Worm (Caenorhabditis elegans): ENCODE results near the gene F17C11.26.

Gene F17C11.26

ce11 chrV:10939990-10940570 is 1.2 kb upstream of the F17C11.26 start (continued):
- TF ChIP-seq aha-1 (tag) (peak; percentile 72), jun-1 (tag; optimal IDR thresholded peaks at IDR 0.05) (no peak)

ce11 chrV:10940571-10940991 is 669 bp upstream of the F17C11.26 start:
- TF ChIP-seq nhr-76 (tag; optimal IDR thresholded peaks at IDR 0.05) (no peak), egl-27 (tag; optimal IDR thresholded peaks at IDR 0.05) (no peak), F26F4.8 (GFP tag; conservative IDR thresholded peaks at IDR 0.05) (no peak), dmd-6 (GFP tag; IDR thresholded peaks at IDR 0.05) (peak; percentile 85; the same call in 1 of the 2 replicates), nhr-10 (tag; optimal IDR thresholded peaks at IDR 0.05) (peak; percentile 71), F10B5.3 (tag; optimal IDR thresholded peaks at IDR 0.05) (no peak), hif-1 (tag; optimal IDR thresholded peaks at IDR 0.05) (peak in 1 of 2 experiments; percentile 51), lin-29 (GFP tag; IDR thresholded peaks at IDR 0.05) (no peak), Y75B8A.6 (GFP tag; IDR thresholded peaks at IDR 0.05) (no peak), nhr-102 (tag; optimal IDR thresholded peaks at IDR 0.05) (peak; percentile 82), dpl-1 (GFP tag; optimal IDR thresholded peaks at IDR 0.05) (peak; percentile 36), daf-8 (GFP tag; IDR thresholded peaks at IDR 0.05) (no peak), nhr-48 (tag; optimal IDR thresholded peaks at IDR 0.05) (peak; percentile 89), vab-7 (GFP tag; IDR thresholded peaks at IDR 0.05) (no peak), zag-1 (tag; optimal IDR thresholded peaks at IDR 0.05) (no peak), fos-1 (tag; optimal IDR thresholded peaks at IDR 0.05) (no peak), mdt-29 (GFP tag; IDR thresholded peaks at IDR 0.05) (no peak), T26A8.4 (GFP tag; IDR thresholded peaks at IDR 0.05) (peak; percentile 77; the same call in 1 of the 2 replicates), spr-1 (tag; optimal IDR thresholded peaks at IDR 0.05) (peak; percentile 71), T20F7.1 (GFP tag; optimal IDR thresholded peaks at IDR 0.05) (peak; percentile 28), unc-39 (tag; optimal IDR thresholded peaks at IDR 0.05) (no peak), hlh-11 (tag; optimal IDR thresholded peaks at IDR 0.05) (peak; percentile 95), madf-5 (GFP tag; IDR thresholded peaks at IDR 0.05) (no peak), daf-12 (tag; optimal IDR thresholded peaks at IDR 0.05) (no peak), php-3 (GFP tag; IDR thresholded peaks at IDR 0.05) (no peak), ctbp-1 (GFP tag; IDR thresholded peaks at IDR 0.05) (no peak), snpc-4 (tag; optimal IDR thresholded peaks at IDR 0.05) (no peak), duxl-1 (tag; optimal IDR thresholded peaks at IDR 0.05; ENCODE audit: poor library complexity) (no peak), attf-4 (tag; optimal IDR thresholded peaks at IDR 0.05) (no peak), fkh-10 (GFP tag; optimal IDR thresholded peaks at IDR 0.05) (no peak), dve-1 (tag; optimal IDR thresholded peaks at IDR 0.05; ENCODE audit: insufficient read depth) (peak; percentile 88), ceh-82 (tag; optimal IDR thresholded peaks at IDR 0.05) (no peak), Y5F2A.4 (GFP tag; optimal IDR thresholded peaks at IDR 0.05) (no peak), lir-3 (tag; optimal IDR thresholded peaks at IDR 0.05) (no peak), ztf-11 (tag; optimal IDR thresholded peaks at IDR 0.05) (no peak), zip-2 (tag; optimal IDR thresholded peaks at IDR 0.05) (peak; percentile 96), hmg-1.1 (GFP tag; IDR thresholded peaks at IDR 0.05) (peak; percentile 55; the same call in 1 of the 2 replicates), nhr-11 (tag; optimal IDR thresholded peaks at IDR 0.05) (peak; percentile 31), tra-1 (GFP tag; IDR thresholded peaks at IDR 0.05) (peak; percentile 33; the same call in 1 of the 2 replicates), nhr-42 (GFP tag; IDR thresholded peaks at IDR 0.05) (no peak), F44E2.7 (GFP tag; IDR thresholded peaks at IDR 0.05) (no peak), lin-13 (GFP tag; optimal IDR thresholded peaks at IDR 0.05) (peak; percentile 67), nhr-6 (tag; optimal IDR thresholded peaks at IDR 0.05) (peak; percentile 8), nhr-28 (tag; optimal IDR thresholded peaks at IDR 0.05) (peak; percentile 95), daf-16 (GFP tag; optimal IDR thresholded peaks at IDR 0.05) (no peak), daf-16 (tag; optimal IDR thresholded peaks at IDR 0.05) (peak; percentile 93), zfp-2 (tag; optimal IDR thresholded peaks at IDR 0.05) (no peak), unc-130 (GFP tag; optimal IDR thresholded peaks at IDR 0.05) (no peak), nhr-237 (tag; optimal IDR thresholded peaks at IDR 0.05) (no peak)

Measured in whole organism, L4 larva.